Worm (Caenorhabditis elegans) whole organism, L4/young adult: ENCODE results near the gene ugt-45.

Source experiments
- W03F9.2 ChIP-seq: fragments of 150-350 bp; optimal IDR thresholded peaks from 2 replicates; lab custom pipeline; 2014; ENCODE audit warnings: missing biosample characterization, missing genetic modification characterization
- him-1 ChIP-seq: sonication (generic microtip); optimal IDR thresholded peaks from 2 replicates; lab custom pipeline; 2016; ENCODE audit warnings: missing genotype, missing genetic modification reagents, missing genetic modification characterization, missing compliant biosample characterization

ce11 chrIV:3765457-3765856, 14.6 kb upstream of the ugt-45 start:
- no peak for TF ChIP-seq W03F9.2 (tag; lab: Kevin White, UChicago)
- no peak for TF ChIP-seq him-1 (tag; lab: Kevin White, UChicago)
